Fruit fly (Drosophila melanogaster): ENCODE data around the gene Xrp1.

DNA sequence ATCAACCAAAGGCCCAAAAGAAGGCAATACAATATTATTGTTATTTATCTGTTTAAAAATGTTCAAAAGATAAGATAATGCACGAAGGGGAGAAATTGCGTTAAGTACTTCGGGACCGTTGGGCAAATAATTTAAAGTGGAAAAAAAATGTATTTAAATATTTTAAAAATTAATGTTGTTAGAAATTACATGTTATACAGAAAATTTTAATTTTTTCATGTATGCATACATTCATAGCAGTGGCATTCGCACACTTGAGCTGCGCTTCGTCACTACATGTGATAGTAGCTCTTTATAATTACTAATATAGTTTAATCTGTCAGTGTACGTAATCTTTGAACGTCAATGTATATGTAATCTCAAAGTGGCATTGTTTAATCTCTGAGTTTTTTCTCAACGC is 19.5 kb upstream of the Xrp1 start:
- TF ChIP-seq CG8478 (optimal IDR thresholded peaks at IDR 0.05): no peak
- no peak for TF ChIP-seq CTCF (optimal IDR thresholded peaks at IDR 0.05)

Data from S2 (cell line).